Fruit fly (Drosophila melanogaster) whole organism: ENCODE data around the gene Lim3.

Source experiments
- CG8478 ChIP-seq: fragments of >200 bp; optimal IDR thresholded peaks from 2 replicates; lab custom pipeline; 2018; ENCODE audit warnings: inconsistent platforms
- Dll ChIP-seq: fragments of >200 bp; optimal IDR thresholded peaks from 2 replicates; lab custom pipeline; 2017
- EcR ChIP-seq, 2 experiments: fragments of >200 bp; optimal IDR thresholded peaks; 2 replicates each; lab custom pipeline; 2017; ENCODE audit warnings: missing biosample characterization in 2 of 2, missing genetic modification characterization in 2 of 2, missing genetic modification reagents in 2 of 2
- pan ChIP-seq: fragments of >200 bp; optimal IDR thresholded peaks from 2 replicates; lab custom pipeline; 2017
- psq ChIP-seq: fragments of >200 bp; optimal IDR thresholded peaks from 2 replicates; lab custom pipeline; 2017
- usp ChIP-seq: fragments of >200 bp; optimal IDR thresholded peaks from 2 replicates; lab custom pipeline; 2017; ENCODE audit warnings: missing biosample characterization, missing genetic modification characterization, mixed read lengths

- TF ChIP-seq usp (GFP tag; lab: Kevin White, UChicago) (no peak), EcR (GFP tag; optimal IDR thresholded peaks at IDR 0.05; lab: Kevin White, UChicago) (no peak), Dll (lab: Kevin White, UChicago) (no peak), pan (lab: Kevin White, UChicago) (no peak), psq (lab: Kevin White, UChicago) (no peak), CG8478 (lab: Kevin White, UChicago) (no peak)
Observed at dm6 chr2L:19069548-19070145, 38.6 kb downstream of the Lim3 start, which contains the start of gene CG10702.
